Worm (Caenorhabditis elegans) whole organism, late embryonic: ENCODE data around the gene sdz-23.

Experiments used
- ama-1 ChIP-seq: fragments of 150-350 bp; optimal IDR thresholded peaks from 2 replicates; lab custom pipeline; 2014
- ceh-18 ChIP-seq: sonication (generic microtip); optimal IDR thresholded peaks from 2 replicates; lab custom pipeline; 2016; ENCODE audit warnings: missing genetic modification characterization, missing compliant biosample characterization
- ceh-22 ChIP-seq: sonication (generic microtip); optimal IDR thresholded peaks from 2 replicates; lab custom pipeline; 2017; ENCODE audit warnings: missing biosample characterization, missing genetic modification characterization
- ceh-6 ChIP-seq: fragments of 200-800 bp; sonication (Bioruptor generic); optimal IDR thresholded peaks from 2 replicates; lab custom pipeline; 2018; ENCODE audit warnings: mild to moderate bottlenecking, missing genetic modification characterization, missing compliant biosample characterization
- elt-2 ChIP-seq: sonication (generic microtip); optimal IDR thresholded peaks from 2 replicates; lab custom pipeline; 2016; ENCODE audit warnings: missing genetic modification reagents, missing genetic modification characterization, missing compliant biosample characterization
- hlh-30 ChIP-seq: sonication (generic microtip); optimal IDR thresholded peaks from 2 replicates; lab custom pipeline; 2017; ENCODE audit warnings: antibody characterized with exemption, missing genetic modification characterization, missing compliant biosample characterization; ENCODE audit not compliant: insufficient read depth
- lin-11 ChIP-seq: fragments of 200-800 bp; sonication (Bioruptor generic); optimal IDR thresholded peaks from 2 replicates; lab custom pipeline; 2018; ENCODE audit warnings: mild to moderate bottlenecking, missing genetic modification characterization, missing compliant biosample characterization
- nfya-1 ChIP-seq: sonication (generic microtip); optimal IDR thresholded peaks from 2 replicates; lab custom pipeline; 2017; ENCODE audit warnings: missing genetic modification characterization, mild to moderate bottlenecking, missing compliant biosample characterization, antibody characterized with exemption, moderate library complexity
- pha-4 ChIP-seq: fragments of 150-350 bp; optimal IDR thresholded peaks from 2 replicates; lab custom pipeline; 2018; ENCODE audit warnings: missing biosample characterization, missing genetic modification reagents, missing genetic modification characterization
- rnt-1 ChIP-seq: sonication (generic microtip); optimal IDR thresholded peaks from 2 replicates; lab custom pipeline; 2016; ENCODE audit warnings: missing genetic modification characterization, missing compliant biosample characterization
- unc-3 ChIP-seq, 2 experiments: fragments of 200-800 bp in 1 of 2; sonication (Bioruptor generic) in 1 of 2; sonication (generic microtip) in 1 of 2; conservative IDR thresholded peaks in 1 of 2; optimal IDR thresholded peaks in 1 of 2; 2 replicates each; pipeline versions ENCODE4 v1.3.6 to Lab custom; 2016 to 2022; ENCODE audit warnings: missing compliant biosample characterization in 2 of 2, missing genetic modification characterization in 2 of 2, missing genetic modification reagents in 1 of 2
- unc-86 ChIP-seq: sonication (generic microtip); optimal IDR thresholded peaks from 2 replicates; lab custom pipeline; 2016; ENCODE audit warnings: missing genetic modification characterization, missing compliant biosample characterization

ce11 chrV:8102960-8103359, 3.6 kb downstream of the sdz-23 start, which contains the start of gene str-90:
- no peak for TF ChIP-seq lin-11 (tag; lab: Kevin White, UChicago)
- TF ChIP-seq ama-1 (lab: Kevin White, UChicago) = no peak
- TF ChIP-seq ceh-6 = no peak
- no peak for TF ChIP-seq unc-86 (tag; lab: Kevin White, UChicago)
- no peak for TF ChIP-seq rnt-1 (tag; lab: Kevin White, UChicago)
- no peak for TF ChIP-seq nfya-1 (tag; lab: Kevin White, UChicago)
- no peak for TF ChIP-seq ceh-22
- TF ChIP-seq ceh-18 (tag; lab: Kevin White, UChicago) = no peak
- TF ChIP-seq pha-4 = no peak
- no peak for TF ChIP-seq unc-3 (GFP tag; conservative IDR thresholded peaks at IDR 0.05; lab: Robert Waterston, UW)
- no peak for TF ChIP-seq unc-3 (tag; optimal IDR thresholded peaks at IDR 0.05; lab: Kevin White, UChicago)
- no peak for TF ChIP-seq elt-2 (tag; lab: Kevin White, UChicago)
- no peak for TF ChIP-seq hlh-30 (tag; lab: Kevin White, UChicago)
